Fruit fly (Drosophila melanogaster) whole organism, embryonic: ENCODE measurements around the gene E2f1.

Experiments
- Ada2b ChIP-seq: fragments of 200-800 bp; sonication (Bioruptor generic); IDR thresholded peaks from 2 replicates; pipeline ENCODE4 v1.3.6; 2022; ENCODE audit warnings: missing biosample characterization, missing genetic modification characterization
- Atf-2 ChIP-seq: fragments of 200-800 bp; sonication (Bioruptor generic); optimal IDR thresholded peaks from 2 replicates; lab custom pipeline; 2016; ENCODE audit warnings: missing biosample characterization, missing genetic modification characterization
- Awh ChIP-seq: fragments of 200-800 bp; sonication (Bioruptor generic); IDR thresholded peaks from 2 replicates; pipeline ENCODE4, ENCODE4 v1.3.6; 2022; ENCODE audit warnings: missing biosample characterization, missing genetic modification characterization
- BEAF-32 ChIP-seq: fragments of 200-800 bp; sonication (Bioruptor generic); optimal IDR thresholded peaks from 3 replicates; lab custom pipeline; 2017; ENCODE audit warnings: missing biosample characterization, missing genetic modification characterization, mild to moderate bottlenecking, moderate library complexity, missing genetic modification reagents
- CG10462 ChIP-seq: fragments of 200-800 bp; sonication (Bioruptor generic); optimal IDR thresholded peaks from 2 replicates; lab custom pipeline; 2016; ENCODE audit warnings: missing biosample characterization, missing genetic modification characterization
- CG10959 ChIP-seq: fragments of 200-800 bp; sonication (Bioruptor generic); IDR thresholded peaks from 2 replicates; pipeline ENCODE4 v1.3.6; 2022; ENCODE audit warnings: missing biosample characterization, missing genetic modification characterization
- CG11504 ChIP-seq: fragments of 200-800 bp; sonication (Bioruptor generic); optimal IDR thresholded peaks from 3 replicates; lab custom pipeline; 2019; ENCODE audit warnings: missing biosample characterization, mild to moderate bottlenecking, missing genetic modification characterization, moderate library complexity
- CG12071 ChIP-seq: fragments of 200-800 bp; sonication (Bioruptor generic); optimal IDR thresholded peaks from 3 replicates; lab custom pipeline; 2018; ENCODE audit warnings: missing biosample characterization, mild to moderate bottlenecking, missing genetic modification characterization
- CG12299 ChIP-seq: fragments of 200-800 bp; sonication (Bioruptor generic); optimal IDR thresholded peaks from 2 replicates; lab custom pipeline; 2018; ENCODE audit warnings: missing biosample characterization, mild to moderate bottlenecking, missing genetic modification characterization
- CG1233 ChIP-seq: fragments of 200-800 bp; sonication (Bioruptor generic); optimal IDR thresholded peaks from 4 replicates; lab custom pipeline; 2018; ENCODE audit warnings: missing biosample characterization, mild to moderate bottlenecking, missing genetic modification characterization
- CG12659 ChIP-seq: fragments of 200-800 bp; sonication (Bioruptor generic); optimal IDR thresholded peaks from 3 replicates; lab custom pipeline; 2017; ENCODE audit warnings: mild to moderate bottlenecking, missing biosample characterization, missing genetic modification reagents, missing genetic modification characterization
- CG12942 ChIP-seq: fragments of 200-800 bp; sonication (Bioruptor generic); optimal IDR thresholded peaks from 3 replicates; lab custom pipeline; 2016; ENCODE audit warnings: missing biosample characterization, missing genetic modification characterization
- CG13775 ChIP-seq: fragments of 200-800 bp; sonication (Bioruptor generic); optimal IDR thresholded peaks from 3 replicates; lab custom pipeline; 2017; ENCODE audit warnings: missing biosample characterization, mild to moderate bottlenecking, missing genetic modification characterization
- CG15601 ChIP-seq: fragments of 200-800 bp; sonication (Bioruptor generic); optimal IDR thresholded peaks from 3 replicates; lab custom pipeline; 2019; ENCODE audit warnings: missing biosample characterization, mild to moderate bottlenecking, missing genetic modification characterization, moderate library complexity
- CG1602 ChIP-seq: fragments of 200-800 bp; sonication (Bioruptor generic); optimal IDR thresholded peaks from 3 replicates; lab custom pipeline; 2016; ENCODE audit warnings: missing biosample characterization, missing genetic modification characterization
- CG1832 ChIP-seq: fragments of 200-800 bp; sonication (Bioruptor generic); optimal IDR thresholded peaks from 2 replicates; lab custom pipeline; 2017; ENCODE audit warnings: missing biosample characterization, mild to moderate bottlenecking, missing genetic modification characterization, inconsistent platforms
- CG30431 ChIP-seq: fragments of 200-800 bp; sonication (Bioruptor generic); optimal IDR thresholded peaks from 2 replicates; lab custom pipeline; 2017; ENCODE audit warnings: missing biosample characterization, missing genetic modification characterization
- CG3163 ChIP-seq: fragments of 200-800 bp; sonication (Bioruptor generic); optimal IDR thresholded peaks from 3 replicates; lab custom pipeline; 2016; ENCODE audit warnings: missing biosample characterization, missing genetic modification characterization
- CG6854 ChIP-seq: fragments of 200-800 bp; sonication (Bioruptor generic); optimal IDR thresholded peaks from 3 replicates; lab custom pipeline; 2017; ENCODE audit warnings: missing biosample characterization, mild to moderate bottlenecking, missing genetic modification characterization
- CG7372 ChIP-seq: fragments of 200-800 bp; sonication (Bioruptor generic); IDR thresholded peaks from 2 replicates; pipeline ENCODE4 v1.3.6; 2022; ENCODE audit warnings: missing biosample characterization, missing genetic modification characterization
- CG7556 ChIP-seq: fragments of 200-800 bp; sonication (Bioruptor generic); optimal IDR thresholded peaks from 2 replicates; lab custom pipeline; 2017; ENCODE audit warnings: missing biosample characterization, mild to moderate bottlenecking, missing genetic modification characterization
- Dad ChIP-seq: fragments of 200-800 bp; sonication (Bioruptor generic); optimal IDR thresholded peaks from 3 replicates; lab custom pipeline; 2016; ENCODE audit warnings: missing biosample characterization, missing genetic modification characterization
- Doc2 ChIP-seq: fragments of 200-800 bp; sonication (Bioruptor generic); IDR thresholded peaks from 2 replicates; pipeline ENCODE4 v1.3.6; 2022; ENCODE audit warnings: missing biosample characterization, missing genetic modification characterization
- Elba2 ChIP-seq: fragments of 200-800 bp; sonication (Bioruptor generic); optimal IDR thresholded peaks from 3 replicates; lab custom pipeline; 2016; ENCODE audit warnings: missing biosample characterization, missing genetic modification characterization
- GATAe ChIP-seq: fragments of 200-800 bp; sonication (Bioruptor generic); conservative IDR thresholded peaks from 2 replicates; pipeline ENCODE4 v1.3.6; 2022; ENCODE audit warnings: missing biosample characterization, missing genetic modification characterization
- Mad ChIP-seq: fragments of 200-800 bp; sonication (Bioruptor generic); optimal IDR thresholded peaks from 2 replicates; lab custom pipeline; 2016; ENCODE audit warnings: missing biosample characterization, missing genetic modification characterization
- Nf-YB ChIP-seq: fragments of 200-800 bp; sonication (Bioruptor generic); optimal IDR thresholded peaks from 3 replicates; lab custom pipeline; 2019; ENCODE audit warnings: missing biosample characterization, mild to moderate bottlenecking, missing genetic modification characterization, moderate library complexity
- Ssrp ChIP-seq: fragments of 200-800 bp; sonication (Bioruptor generic); optimal IDR thresholded peaks from 2 replicates; lab custom pipeline; 2018; ENCODE audit warnings: missing biosample characterization, mild to moderate bottlenecking, missing genetic modification characterization, moderate library complexity
- Taf1 ChIP-seq: fragments of 200-800 bp; sonication (Bioruptor generic); IDR thresholded peaks from 2 replicates; pipeline ENCODE4 v1.3.6; 2022; ENCODE audit warnings: missing biosample characterization, missing genetic modification characterization
- Usf ChIP-seq: fragments of 200-800 bp; sonication (Bioruptor generic); optimal IDR thresholded peaks from 2 replicates; lab custom pipeline; 2017; ENCODE audit warnings: missing genotype, missing biosample characterization, missing genetic modification characterization
- ara ChIP-seq: fragments of 200-800 bp; sonication (Bioruptor generic); IDR thresholded peaks from 2 replicates; pipeline ENCODE4 v1.3.6; 2022; ENCODE audit warnings: missing biosample characterization, missing genetic modification characterization
- cg ChIP-seq: fragments of 200-800 bp; sonication (Bioruptor generic); optimal IDR thresholded peaks from 3 replicates; lab custom pipeline; 2019; ENCODE audit warnings: missing biosample characterization, mild to moderate bottlenecking, missing genetic modification characterization, moderate library complexity
- dan ChIP-seq: fragments of 200-800 bp; sonication (Bioruptor generic); IDR thresholded peaks from 2 replicates; pipeline ENCODE4 v1.3.6; 2022; ENCODE audit warnings: missing biosample characterization, missing genetic modification characterization
- dati ChIP-seq: fragments of 200-800 bp; sonication (Bioruptor generic); IDR thresholded peaks from 2 replicates; pipeline ENCODE4 v1.3.6; 2022; ENCODE audit warnings: missing biosample characterization, missing genetic modification characterization
- ems ChIP-seq: fragments of 200-800 bp; sonication (Bioruptor generic); optimal IDR thresholded peaks from 3 replicates; lab custom pipeline; 2016; ENCODE audit warnings: missing biosample characterization, missing genetic modification characterization
- ftz-f1 ChIP-seq: fragments of 200-800 bp; sonication (Bioruptor generic); optimal IDR thresholded peaks from 2 replicates; lab custom pipeline; 2016; ENCODE audit warnings: missing biosample characterization, missing genetic modification characterization
- ham ChIP-seq: fragments of 200-800 bp; sonication (Bioruptor generic); IDR thresholded peaks from 2 replicates; pipeline ENCODE4 v1.3.6; 2022; ENCODE audit warnings: missing biosample characterization, missing genetic modification characterization
- knrl ChIP-seq: fragments of 200-800 bp; sonication (Bioruptor generic); IDR thresholded peaks from 3 replicates; pipeline ENCODE4 v1.3.6; 2022; ENCODE audit warnings: missing biosample characterization, missing genetic modification characterization; ENCODE audit not compliant: partially characterized antibody
- lab ChIP-seq: fragments of 200-800 bp; sonication (Bioruptor generic); optimal IDR thresholded peaks from 3 replicates; lab custom pipeline; 2017; ENCODE audit warnings: missing biosample characterization, missing genetic modification characterization, mild to moderate bottlenecking, moderate library complexity, missing genetic modification reagents
- pum ChIP-seq: fragments of 200-800 bp; sonication (Bioruptor generic); optimal IDR thresholded peaks from 2 replicates; lab custom pipeline; 2016; ENCODE audit warnings: missing biosample characterization, missing genetic modification characterization
- sima ChIP-seq: fragments of 200-800 bp; sonication (Bioruptor generic); optimal IDR thresholded peaks from 2 replicates; lab custom pipeline; 2016; ENCODE audit warnings: missing biosample characterization, missing genetic modification characterization
- sqz ChIP-seq: fragments of 200-800 bp; sonication (Bioruptor generic); optimal IDR thresholded peaks from 3 replicates; lab custom pipeline; 2018; ENCODE audit warnings: missing biosample characterization, mild to moderate bottlenecking, missing genetic modification characterization
- stwl ChIP-seq: fragments of 200-800 bp; sonication (Bioruptor generic); optimal IDR thresholded peaks from 3 replicates; lab custom pipeline; 2018; ENCODE audit warnings: missing biosample characterization, mild to moderate bottlenecking, missing genetic modification characterization, moderate library complexity
- tap ChIP-seq: fragments of 200-800 bp; optimal IDR thresholded peaks from 3 replicates; lab custom pipeline; 2019; ENCODE audit warnings: missing biosample characterization, mild to moderate bottlenecking, missing genetic modification characterization, moderate library complexity
- tin ChIP-seq: fragments of 200-800 bp; sonication (Bioruptor generic); optimal IDR thresholded peaks from 3 replicates; lab custom pipeline; 2016; ENCODE audit warnings: missing biosample characterization, missing genetic modification characterization
- tio ChIP-seq: fragments of 200-800 bp; sonication (Bioruptor generic); optimal IDR thresholded peaks from 2 replicates; lab custom pipeline; 2017; ENCODE audit warnings: missing biosample characterization, missing genetic modification characterization, inconsistent platforms
- tna ChIP-seq: fragments of 200-800 bp; sonication (Bioruptor generic); IDR thresholded peaks from 2 replicates; pipeline ENCODE4 v1.3.6; 2022; ENCODE audit warnings: missing biosample characterization, missing genetic modification characterization; ENCODE audit not compliant: partially characterized antibody
- toy ChIP-seq: fragments of 200-800 bp; sonication (Bioruptor generic); IDR thresholded peaks from 2 replicates; pipeline ENCODE4 v1.3.6; 2022; ENCODE audit warnings: missing biosample characterization, missing genetic modification characterization
- trem ChIP-seq: fragments of 200-800 bp; optimal IDR thresholded peaks from 3 replicates; lab custom pipeline; 2019; ENCODE audit warnings: missing biosample characterization, mild to moderate bottlenecking, missing genetic modification characterization, moderate library complexity
- trh ChIP-seq: fragments of 200-800 bp; sonication (Bioruptor generic); optimal IDR thresholded peaks from 2 replicates; lab custom pipeline; 2016; ENCODE audit warnings: missing biosample characterization, missing genetic modification characterization
- ttk ChIP-seq: fragments of 200-800 bp; sonication (Bioruptor generic); IDR thresholded peaks from 2 replicates; pipeline ENCODE4 v2.1.2; 2022; ENCODE audit warnings: missing biosample characterization, missing genetic modification characterization
- wek ChIP-seq: fragments of 200-800 bp; sonication (Bioruptor generic); optimal IDR thresholded peaks from 3 replicates; lab custom pipeline; 2018; ENCODE audit warnings: missing biosample characterization, mild to moderate bottlenecking, missing genetic modification characterization, moderate library complexity

The E2f1 gene

DNA sequence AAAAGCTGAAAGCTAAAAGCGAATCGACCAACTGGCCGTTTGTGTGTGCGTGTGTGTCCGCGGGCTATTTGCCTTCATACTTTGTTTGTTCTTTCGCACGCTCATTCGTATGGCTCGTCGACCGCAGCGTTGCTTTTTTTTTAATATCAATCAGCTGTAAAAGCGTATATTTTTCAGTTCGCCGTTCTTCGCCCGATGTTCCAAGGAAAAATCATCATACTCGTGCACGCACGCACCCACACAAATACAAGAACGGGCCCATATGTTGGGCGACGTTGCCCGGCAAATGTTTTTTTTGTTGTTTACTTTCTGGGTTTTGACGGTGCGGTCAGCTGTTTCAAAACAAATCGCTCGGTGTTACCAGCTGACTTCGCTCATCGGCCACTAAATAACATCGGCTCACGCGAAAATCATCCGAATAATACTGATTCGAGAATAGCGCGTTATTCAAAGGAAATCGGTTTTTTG lies at the start of gene E2f1 (continued):
- TF ChIP-seq CG7372 (no peak), Ada2b (GFP tag; lab: Robert Waterston, UW) (no peak), CG10462 (no peak), dan (GFP tag; lab: Robert Waterston, UW) (no peak), cg (GFP tag; lab: Kevin White, UChicago) (peak; percentile 76), Atf-2 (GFP tag; lab: Kevin White, UChicago) (no peak), Elba2 (no peak), knrl (GFP tag; lab: Robert Waterston, UW) (peak; percentile 80), GATAe (GFP tag; lab: Robert Waterston, UW) (no peak), ara (GFP tag; lab: Robert Waterston, UW) (no peak), trh (no peak), Awh (GFP tag; lab: Robert Waterston, UW) (no peak), BEAF-32 (GFP tag; lab: Kevin White, UChicago) (peak; percentile 91), Mad (GFP tag; lab: Kevin White, UChicago) (no peak), ttk (no peak), CG10959 (GFP tag; lab: Robert Waterston, UW) (no peak), tio (GFP tag; lab: Kevin White, UChicago) (no peak), lab (GFP tag; lab: Kevin White, UChicago) (peak; percentile 9), CG15601 (tag; lab: Kevin White, UChicago) (peak; percentile 53), CG1832 (GFP tag; lab: Kevin White, UChicago) (no peak), ham (GFP tag; lab: Robert Waterston, UW) (no peak), tna (GFP tag; lab: Robert Waterston, UW) (no peak; the same call in 1 of the 2 replicates), tin (no peak), toy (GFP tag; lab: Robert Waterston, UW) (no peak), CG1233 (GFP tag; lab: Kevin White, UChicago) (peak; percentile 25), CG13775 (GFP tag; lab: Kevin White, UChicago) (peak; percentile 21), CG12942 (GFP tag; lab: Kevin White, UChicago) (no peak), dati (GFP tag; lab: Robert Waterston, UW) (no peak), CG11504 (tag; lab: Kevin White, UChicago) (peak; percentile 16), CG7556 (GFP tag; lab: Kevin White, UChicago) (no peak), Nf-YB (GFP tag; lab: Kevin White, UChicago) (no peak), CG12299 (tag; lab: Kevin White, UChicago) (no peak), pum (no peak), ftz-f1 (GFP tag; lab: Kevin White, UChicago) (peak; percentile 73), CG3163 (GFP tag; lab: Kevin White, UChicago) (no peak), CG6854 (GFP tag; lab: Kevin White, UChicago) (no peak), Usf (GFP tag; lab: Kevin White, UChicago) (no peak), CG1602 (no peak), wek (GFP tag; lab: Kevin White, UChicago) (no peak), Doc2 (GFP tag; lab: Robert Waterston, UW) (no peak), trem (peak; percentile 57), CG30431 (GFP tag; lab: Kevin White, UChicago) (no peak), CG12659 (peak; percentile 68), Taf1 (GFP tag; lab: Robert Waterston, UW) (no peak), tap (no peak), ems (GFP tag; lab: Kevin White, UChicago) (no peak), Dad (GFP tag; lab: Kevin White, UChicago) (no peak), CG12071 (GFP tag; lab: Kevin White, UChicago) (no peak), sqz (peak; percentile 95), sima (GFP tag; lab: Kevin White, UChicago) (no peak), stwl (tag; lab: Kevin White, UChicago) (peak; percentile 77), Ssrp (tag; lab: Kevin White, UChicago) (no peak)
